Fruit fly (Drosophila melanogaster): Measurements from ENCODE around the gene r.

The r gene

dm6 chrX:16696614-16697519 is 41.7 kb downstream of the r start:
- TF ChIP-seq Clk (GFP tag; optimal IDR thresholded peaks at IDR 0.05) (no peak), ovo (GFP tag; optimal IDR thresholded peaks at IDR 0.05) (no peak), CG11617 (GFP tag; optimal IDR thresholded peaks at IDR 0.05) (no peak)

DNA sequence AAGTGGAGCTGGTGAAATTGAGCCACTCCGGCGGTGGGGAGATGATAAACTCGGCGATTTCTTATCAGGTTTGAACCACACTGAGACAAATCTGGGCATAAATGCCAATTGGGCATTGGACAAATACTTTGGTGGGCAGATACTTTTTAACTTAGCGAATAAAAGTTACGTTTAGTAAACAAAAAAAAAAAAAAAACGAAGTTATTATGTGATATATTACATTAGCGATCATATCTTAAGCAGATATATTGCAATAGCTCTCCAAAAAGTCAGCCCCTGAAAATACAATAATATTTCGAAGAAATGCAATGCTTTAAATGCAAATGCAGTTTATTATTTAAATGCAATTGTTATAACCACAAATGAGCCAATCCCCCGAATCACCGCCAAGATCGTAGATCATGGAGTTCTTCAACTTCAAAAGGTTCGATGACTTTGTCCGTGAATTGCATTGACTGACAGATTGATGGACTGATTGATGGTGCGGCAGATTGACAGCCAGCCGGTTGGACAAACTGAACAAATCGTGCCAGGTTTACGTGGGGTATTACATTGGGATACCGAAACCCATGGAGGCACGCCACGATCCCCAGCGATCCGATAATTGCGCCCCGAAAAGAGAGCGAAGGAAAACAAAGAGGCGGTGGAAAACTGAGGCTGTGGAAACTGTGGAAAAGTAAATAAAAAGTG is 42.9 kb downstream of the r start:
- no peak for TF ChIP-seq CG33017 (tag; optimal IDR thresholded peaks at IDR 0.05)
- TF ChIP-seq CG1620 (GFP tag; optimal IDR thresholded peaks at IDR 0.05): no peak
- no peak for TF ChIP-seq Mnt (GFP tag; optimal IDR thresholded peaks at IDR 0.05)
- no peak for TF ChIP-seq cnc (optimal IDR thresholded peaks at IDR 0.05)
- no peak for TF ChIP-seq CG14711 (tag; optimal IDR thresholded peaks at IDR 0.05)
- no peak for TF ChIP-seq Hr96 (GFP tag; optimal IDR thresholded peaks at IDR 0.05)
- no peak for TF ChIP-seq tj (GFP tag; optimal IDR thresholded peaks at IDR 0.05)
- no peak for TF ChIP-seq CG7045 (GFP tag; optimal IDR thresholded peaks at IDR 0.05)
- no peak for TF ChIP-seq ovo (GFP tag; optimal IDR thresholded peaks at IDR 0.05)

DNA sequence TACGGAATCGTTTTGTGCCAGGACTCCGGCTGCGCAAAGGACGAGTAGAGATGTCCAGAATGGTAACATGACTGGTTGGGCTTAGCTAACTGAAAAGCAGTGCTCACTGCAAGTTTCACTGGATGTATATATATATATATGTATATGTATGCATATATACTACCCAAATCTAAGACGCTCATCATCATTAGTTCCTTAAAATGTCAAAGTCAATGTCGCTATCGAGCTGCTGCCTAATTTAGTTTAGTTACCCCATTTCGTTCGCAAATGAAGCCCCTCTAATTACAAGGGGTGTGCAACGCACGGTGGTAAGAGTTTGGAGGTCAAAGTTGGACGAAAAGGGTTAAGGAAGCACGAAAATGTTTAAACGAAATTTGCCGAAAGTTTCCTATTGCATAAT is 44.9 kb downstream of the r start, which contains the start of gene CG9676:
TSS of gene CG9676 (minus strand) at position 101 of the 400 bp plus-strand sequence.
- TF ChIP-seq Hr96 (GFP tag; optimal IDR thresholded peaks at IDR 0.05): no peak
- TF ChIP-seq ovo (GFP tag; optimal IDR thresholded peaks at IDR 0.05): no peak
- TF ChIP-seq pad (GFP tag; optimal IDR thresholded peaks at IDR 0.05): no peak
- TF ChIP-seq CG7045 (GFP tag; optimal IDR thresholded peaks at IDR 0.05): no peak
- TF ChIP-seq Mnt (GFP tag; optimal IDR thresholded peaks at IDR 0.05): no peak
- TF ChIP-seq CG14711 (tag; optimal IDR thresholded peaks at IDR 0.05): no peak
- no peak for TF ChIP-seq bab1 (GFP tag; optimal IDR thresholded peaks at IDR 0.05)
- no peak for TF ChIP-seq tj (GFP tag; optimal IDR thresholded peaks at IDR 0.05)
- TF ChIP-seq CG7101 (tag; optimal IDR thresholded peaks at IDR 0.05): no peak
- no peak for TF ChIP-seq CG12768 (GFP tag; optimal IDR thresholded peaks at IDR 0.05)
- TF ChIP-seq cnc (optimal IDR thresholded peaks at IDR 0.05): no peak

DNA sequence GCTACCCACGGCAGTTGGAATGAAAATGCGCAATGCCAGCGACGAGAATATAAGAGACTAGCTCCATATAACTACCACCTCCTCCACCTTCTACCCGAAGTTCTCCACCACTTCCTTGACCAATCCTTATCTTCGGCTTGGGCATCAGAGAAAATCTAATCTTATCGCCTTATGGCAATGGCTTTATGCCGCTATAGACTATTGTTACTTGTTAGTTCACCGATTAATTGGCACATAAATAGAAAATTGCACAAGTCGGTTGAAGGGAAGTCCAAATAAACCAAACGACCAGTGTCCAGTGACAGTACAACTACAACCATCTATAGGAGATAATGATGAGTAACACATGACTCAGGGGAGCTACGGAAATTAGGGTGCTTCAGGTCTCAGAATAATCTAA is 46.8 kb downstream of the r start, which contains the start of gene sphe:
TSS of gene sphe (minus strand) at position 32 of the 400 bp plus-strand sequence.
- TF ChIP-seq CG12768 (GFP tag; optimal IDR thresholded peaks at IDR 0.05) (no peak), CG5204 (GFP tag; optimal IDR thresholded peaks at IDR 0.05) (no peak), cic (GFP tag; optimal IDR thresholded peaks at IDR 0.05) (peak; percentile 41), Mnt (GFP tag; optimal IDR thresholded peaks at IDR 0.05) (peak; percentile 5), bab1 (GFP tag; optimal IDR thresholded peaks at IDR 0.05) (no peak), kay (GFP tag; ENCODE audit: borderline replicate concordance) (peak; percentile 69), cnc (optimal IDR thresholded peaks at IDR 0.05) (no peak)

- TF ChIP-seq Mnt (GFP tag; optimal IDR thresholded peaks at IDR 0.05): peak; percentile 34
- no peak for TF ChIP-seq Crg-1 (GFP tag; optimal IDR thresholded peaks at IDR 0.05)
- peak; percentile 23 for TF ChIP-seq cic (GFP tag; optimal IDR thresholded peaks at IDR 0.05)
Observed at dm6 chrX:16703747-16704146, 48.6 kb downstream of the r start, which contains the start of the genes CG9673 and CG4653. Gene CG9673 (minus strand): TSS chrX:16703884. Gene CG4653 (plus strand): TSS chrX:16704081.

dm6 chrX:16706774-16707173 is 51.6 kb downstream of the r start, which contains the start of gene CG9672:
Gene CG9672 (minus strand): TSS chrX:16706874.
- TF ChIP-seq Mnt (GFP tag; optimal IDR thresholded peaks at IDR 0.05): no peak

dm6 chrX:16711003-16711402 is 55.8 kb downstream of the r start, which contains the start of gene CG13008:
Gene CG13008 (plus strand): TSS chrX:16711303.
- no peak for TF ChIP-seq CG33017 (tag; optimal IDR thresholded peaks at IDR 0.05)
- no peak for TF ChIP-seq bab1 (GFP tag; optimal IDR thresholded peaks at IDR 0.05)
- TF ChIP-seq Crg-1 (GFP tag; optimal IDR thresholded peaks at IDR 0.05): no peak
- no peak for TF ChIP-seq CG12768 (GFP tag; optimal IDR thresholded peaks at IDR 0.05)
- TF ChIP-seq CG11617 (GFP tag; optimal IDR thresholded peaks at IDR 0.05): no peak
- TF ChIP-seq cic (GFP tag; optimal IDR thresholded peaks at IDR 0.05): no peak
- no peak for TF ChIP-seq CG5204 (GFP tag; optimal IDR thresholded peaks at IDR 0.05)
- no peak for TF ChIP-seq CG7101 (tag; optimal IDR thresholded peaks at IDR 0.05)
- TF ChIP-seq Hr96 (GFP tag; optimal IDR thresholded peaks at IDR 0.05): no peak
- TF ChIP-seq Mnt (GFP tag; optimal IDR thresholded peaks at IDR 0.05): no peak
- no peak for TF ChIP-seq Clk (GFP tag; optimal IDR thresholded peaks at IDR 0.05)
- no peak for TF ChIP-seq pad (GFP tag; optimal IDR thresholded peaks at IDR 0.05)
- no peak for TF ChIP-seq tj (GFP tag; optimal IDR thresholded peaks at IDR 0.05)
- TF ChIP-seq cnc (optimal IDR thresholded peaks at IDR 0.05): no peak
- TF ChIP-seq CG14711 (tag; optimal IDR thresholded peaks at IDR 0.05): no peak
- no peak for TF ChIP-seq CG7045 (GFP tag; optimal IDR thresholded peaks at IDR 0.05)
- TF ChIP-seq toe (GFP tag; optimal IDR thresholded peaks at IDR 0.05): no peak
- TF ChIP-seq CG1620 (GFP tag; optimal IDR thresholded peaks at IDR 0.05): no peak
- no peak for TF ChIP-seq ovo (GFP tag; optimal IDR thresholded peaks at IDR 0.05)
